Fruit fly (Drosophila melanogaster): Measurements from ENCODE around the gene TyrR.
A peak's percentile ranks its signal among the peaks of the same experiment; 100 is the strongest.

Gene TyrR

DNA sequence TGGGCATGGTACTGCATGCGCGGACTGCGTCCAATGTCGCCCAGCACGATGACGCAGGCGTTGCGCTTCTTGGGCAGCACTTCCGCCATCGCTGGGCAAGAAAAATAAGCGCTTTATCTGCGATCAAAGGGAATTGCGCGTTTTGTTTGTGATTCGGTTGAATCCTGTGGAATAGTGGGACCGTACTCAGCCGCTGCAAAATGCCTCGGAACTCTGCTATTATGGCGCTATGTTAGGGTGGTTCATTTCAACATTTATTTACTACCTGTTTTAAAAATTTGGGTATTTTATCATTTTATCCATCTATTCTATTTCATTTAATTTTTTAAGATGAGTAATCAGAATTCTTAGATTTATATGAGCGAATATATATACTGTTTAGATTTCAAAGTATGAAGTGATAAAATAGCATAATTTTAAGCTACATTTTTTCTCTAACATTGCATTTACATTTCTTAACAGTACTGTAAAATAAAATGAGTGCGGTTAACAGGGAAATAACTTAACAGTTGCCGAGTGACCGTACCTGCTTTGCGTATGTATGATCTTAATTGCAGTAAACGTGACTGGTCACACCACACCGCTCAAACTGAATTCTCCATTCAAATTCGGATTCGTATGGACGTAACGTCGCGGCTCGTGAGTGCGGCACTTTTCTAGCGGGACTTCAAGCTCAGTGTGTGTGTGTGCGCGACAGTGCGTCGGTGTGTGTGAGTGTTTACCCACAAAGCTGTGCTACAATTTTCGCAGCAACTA is 48.1 kb upstream of the TyrR start, which contains the start of the genes Alg1 and tinc (continued):
- no peak for TF ChIP-seq CHES-1-like (GFP tag; optimal IDR thresholded peaks at IDR 0.05)
- TF ChIP-seq B-H1 (GFP tag; IDR thresholded peaks at IDR 0.05): no peak
- TF ChIP-seq HmgD (GFP tag; optimal IDR thresholded peaks at IDR 0.05): peak; percentile 20
- TF ChIP-seq ems (GFP tag; optimal IDR thresholded peaks at IDR 0.05): peak; percentile 28
- no peak for TF ChIP-seq ftz-f1 (GFP tag; optimal IDR thresholded peaks at IDR 0.05)
- TF ChIP-seq Dip3 (GFP tag; optimal IDR thresholded peaks at IDR 0.05): peak; percentile 24
- TF ChIP-seq knrl (GFP tag; IDR thresholded peaks at IDR 0.05; ENCODE audit: partially characterized antibody): no peak
- peak; percentile 19; the same call in 1 of the 3 replicates for TF ChIP-seq Dbx (GFP tag; IDR thresholded peaks at IDR 0.05)
- no peak for TF ChIP-seq btn (GFP tag; optimal IDR thresholded peaks at IDR 0.05)
- TF ChIP-seq CG18764 (GFP tag; optimal IDR thresholded peaks at IDR 0.05): peak; percentile 19
- TF ChIP-seq cg (GFP tag; optimal IDR thresholded peaks at IDR 0.05): peak; percentile 87
- peak; percentile 83 for TF ChIP-seq unpg (GFP tag; optimal IDR thresholded peaks at IDR 0.05)
- peak; percentile 17 for TF ChIP-seq psq (GFP tag; optimal IDR thresholded peaks at IDR 0.05)
- TF ChIP-seq CG16815 (GFP tag; optimal IDR thresholded peaks at IDR 0.05): no peak
- no peak for TF ChIP-seq kni (GFP tag; optimal IDR thresholded peaks at IDR 0.05)
- 0 out of 2 replicates have a peak, but pooled peaks have one; percentile 26 for TF ChIP-seq ranshi (GFP tag; IDR thresholded peaks at IDR 0.05)
- TF ChIP-seq MTF-1 (GFP tag; optimal IDR thresholded peaks at IDR 0.05; ENCODE audit: borderline replicate concordance): no peak
- no peak for TF ChIP-seq Ravus (GFP tag; IDR thresholded peaks at IDR 0.05)
- peak; percentile 81 for TF ChIP-seq CG12659 (GFP tag; optimal IDR thresholded peaks at IDR 0.05)
- TF ChIP-seq CG1832 (GFP tag; optimal IDR thresholded peaks at IDR 0.05): no peak
- peak; percentile 66 for TF ChIP-seq CG30020 (tag; optimal IDR thresholded peaks at IDR 0.05)
- peak; percentile 30 for TF ChIP-seq bab2 (GFP tag; optimal IDR thresholded peaks at IDR 0.05)
- peak; percentile 77 for TF ChIP-seq CG7839 (tag; optimal IDR thresholded peaks at IDR 0.05)
- TF ChIP-seq E2f2 (GFP tag; IDR thresholded peaks at IDR 0.05): peak; percentile 80
- TF ChIP-seq rib (GFP tag; IDR thresholded peaks at IDR 0.05): peak; percentile 42; the same call in 1 of the 2 replicates
- no peak for TF ChIP-seq CG3407 (GFP tag; optimal IDR thresholded peaks at IDR 0.05)
- 0 out of 3 replicates have a peak, but pooled peaks have one; percentile 8 for TF ChIP-seq CG6791 (GFP tag; IDR thresholded peaks at IDR 0.05; ENCODE audit: partially characterized antibody)
- TF ChIP-seq ap (GFP tag; IDR thresholded peaks at IDR 0.05): no peak
- no peak for TF ChIP-seq jing (GFP tag; optimal IDR thresholded peaks at IDR 0.05)
- TF ChIP-seq Asciz (GFP tag; optimal IDR thresholded peaks at IDR 0.05): no peak
- no peak for TF ChIP-seq nau (GFP tag; optimal IDR thresholded peaks at IDR 0.05)
- TF ChIP-seq Nf-YC (tag; optimal IDR thresholded peaks at IDR 0.05): peak; percentile 76
- peak; percentile 46 for TF ChIP-seq exex (tag; optimal IDR thresholded peaks at IDR 0.05)
- TF ChIP-seq CG11695 (GFP tag; IDR thresholded peaks at IDR 0.05): peak; percentile 74
- peak; percentile 55 for TF ChIP-seq CG33557 (GFP tag; optimal IDR thresholded peaks at IDR 0.05)
- TF ChIP-seq CG1792 (GFP tag; optimal IDR thresholded peaks at IDR 0.05): no peak
- peak; percentile 63 for TF ChIP-seq twi (tag; optimal IDR thresholded peaks at IDR 0.05)
- TF ChIP-seq CG13624 (GFP tag; optimal IDR thresholded peaks at IDR 0.05): peak; percentile 63
- TF ChIP-seq CG2199 (GFP tag; IDR thresholded peaks at IDR 0.05): no peak
- TF ChIP-seq wor (GFP tag; IDR thresholded peaks at IDR 0.05): no peak
- TF ChIP-seq kah (GFP tag; optimal IDR thresholded peaks at IDR 0.05): peak; percentile 44
- no peak for TF ChIP-seq slp2 (GFP tag; optimal IDR thresholded peaks at IDR 0.05)
- TF ChIP-seq CG9932 (GFP tag; IDR thresholded peaks at IDR 0.05): peak; percentile 76
- TF ChIP-seq CG12155 (GFP tag; optimal IDR thresholded peaks at IDR 0.05): peak; percentile 59
- TF ChIP-seq HHEX (GFP tag; optimal IDR thresholded peaks at IDR 0.05): peak; percentile 16
- peak; percentile 45; the same call in 2 of the 3 replicates for TF ChIP-seq ci (GFP tag; IDR thresholded peaks at IDR 0.05)
- peak; percentile 84 for TF ChIP-seq sug (tag; optimal IDR thresholded peaks at IDR 0.05)
- no peak for TF ChIP-seq CG5245 (GFP tag; optimal IDR thresholded peaks at IDR 0.05)
- TF ChIP-seq cad (GFP tag; optimal IDR thresholded peaks at IDR 0.05): no peak
- no peak for TF ChIP-seq CG4707 (GFP tag; optimal IDR thresholded peaks at IDR 0.05)

All from whole organism, embryonic.